Worm (Caenorhabditis elegans) whole organism, L4 larva: ENCODE results near the gene F18E3.10.
"Not testable (repeated sequence)": the region's sequence is repeated elsewhere in the genome, so short reads cannot be mapped to it uniquely, and the experiment has no call there.

ENCODE experiments used
- D1046.2 ChIP-seq: fragments of 200-800 bp; sonication (Bioruptor generic); IDR thresholded peaks from 2 replicates; pipeline ENCODE4 v1.3.6; 2022; ENCODE audit warnings: missing genetic modification characterization, missing compliant biosample characterization
- R02D3.7 ChIP-seq: fragments of 150-350 bp; sonication (generic microtip); optimal IDR thresholded peaks from 3 replicates; lab custom pipeline; 2014; ENCODE audit warnings: missing biosample characterization, missing genetic modification characterization
- Y105C5A.15 ChIP-seq: fragments of 200-800 bp; sonication (Bioruptor generic); IDR thresholded peaks from 2 replicates; pipeline ENCODE4 v1.3.6; 2022; ENCODE audit warnings: missing genetic modification characterization, missing compliant biosample characterization
- Y48G9A.11 ChIP-seq: fragments of 200-800 bp; sonication (Bioruptor generic); IDR thresholded peaks from 2 replicates; pipeline ENCODE4 v1.3.6; 2022; ENCODE audit warnings: missing genetic modification reagents, missing genetic modification characterization, missing compliant biosample characterization
- Y75B8A.6 ChIP-seq: fragments of 200-800 bp; sonication (Bioruptor generic); IDR thresholded peaks from 2 replicates; pipeline ENCODE4 v1.3.6; 2022; ENCODE audit warnings: missing genetic modification reagents, missing genetic modification characterization, missing compliant biosample characterization
- ZK546.5 ChIP-seq, 2 experiments: sonication (generic microtip); optimal IDR thresholded peaks; 2 replicates each; lab custom pipeline; 2017; ENCODE audit warnings: missing biosample characterization in 2 of 2, missing genetic modification characterization in 2 of 2
- aha-1 ChIP-seq: fragments of 150-350 bp; peaks from one replicate; lab custom pipeline; 2014; ENCODE audit warnings: missing biosample characterization, missing genetic modification characterization
- ama-1 ChIP-seq: fragments of 150-350 bp; optimal IDR thresholded peaks from 2 replicates; lab custom pipeline; 2014; ENCODE audit warnings: inconsistent platforms, mixed read lengths
- arid-1 ChIP-seq: fragments of 200-800 bp; sonication (Bioruptor generic); conservative IDR thresholded peaks from 2 replicates; pipeline ENCODE4 v1.3.6; 2022; ENCODE audit warnings: missing genetic modification reagents, missing genetic modification characterization, missing compliant biosample characterization
- attf-4 ChIP-seq: sonication (generic microtip); optimal IDR thresholded peaks from 3 replicates; lab custom pipeline; 2017; ENCODE audit warnings: missing biosample characterization, missing genetic modification characterization
- ceh-62 ChIP-seq: sonication (generic microtip); optimal IDR thresholded peaks from 2 replicates; lab custom pipeline; 2017; ENCODE audit warnings: missing biosample characterization, missing genetic modification characterization
- cey-2 ChIP-seq: sonication (generic microtip); optimal IDR thresholded peaks from 3 replicates; lab custom pipeline; 2017; ENCODE audit warnings: missing genetic modification characterization, mild to moderate bottlenecking, missing compliant biosample characterization, antibody characterized with exemption, borderline replicate concordance; ENCODE audit not compliant: insufficient read depth
- daf-16 ChIP-seq, 3 experiments: sonication (generic microtip); optimal IDR thresholded peaks; 2 replicates each; lab custom pipeline; 2016 to 2017; ENCODE audit warnings: missing genetic modification characterization in 3 of 3, missing genetic modification reagents in 3 of 3, mild to moderate bottlenecking in 2 of 3, missing compliant biosample characterization in 2 of 3, missing biosample characterization in 1 of 3, moderate library complexity in 1 of 3
- daf-19 ChIP-seq: fragments of 200-800 bp; sonication (Bioruptor generic); conservative IDR thresholded peaks from 2 replicates; pipeline ENCODE4 v1.3.6; 2022; ENCODE audit warnings: missing genetic modification characterization, missing compliant biosample characterization
- dmd-9 ChIP-seq: fragments of 200-800 bp; sonication (Bioruptor generic); IDR thresholded peaks from 2 replicates; pipeline ENCODE4 v1.3.6; 2022; ENCODE audit warnings: missing genetic modification reagents, missing genetic modification characterization, missing compliant biosample characterization
- dve-1 ChIP-seq: sonication (generic microtip); optimal IDR thresholded peaks from 2 replicates; lab custom pipeline; 2017; ENCODE audit warnings: antibody characterized with exemption, mild to moderate bottlenecking, missing genetic modification characterization, missing compliant biosample characterization; ENCODE audit not compliant: insufficient read depth
- gei-8 ChIP-seq: fragments of 200-800 bp; sonication (Bioruptor generic); optimal IDR thresholded peaks from 2 replicates; lab custom pipeline; 2018; ENCODE audit warnings: mild to moderate bottlenecking, missing genetic modification characterization, missing compliant biosample characterization
- hlh-11 ChIP-seq: fragments of 200-800 bp; sonication (Bioruptor generic); optimal IDR thresholded peaks from 2 replicates; lab custom pipeline; 2018; ENCODE audit warnings: mild to moderate bottlenecking, missing genetic modification characterization, missing compliant biosample characterization
- hlh-30 ChIP-seq: sonication (generic microtip); optimal IDR thresholded peaks from 2 replicates; lab custom pipeline; 2017; ENCODE audit warnings: antibody characterized with exemption, mild to moderate bottlenecking, missing genetic modification characterization, missing compliant biosample characterization; ENCODE audit not compliant: insufficient read depth
- lin-1 ChIP-seq: fragments of 200-800 bp; sonication (Bioruptor generic); IDR thresholded peaks from 2 replicates; pipeline ENCODE4 v1.3.6; 2022; ENCODE audit warnings: missing genetic modification reagents, missing genetic modification characterization, missing compliant biosample characterization
- lin-15B ChIP-seq: fragments of 150-350 bp; sonication (generic microtip); optimal IDR thresholded peaks from 3 replicates; lab custom pipeline; 2014; ENCODE audit warnings: missing biosample characterization, missing genetic modification characterization
- lin-38 ChIP-seq: fragments of 200-800 bp; sonication (Bioruptor generic); IDR thresholded peaks from 2 replicates; pipeline ENCODE4 v1.3.6; 2022; ENCODE audit warnings: missing genetic modification reagents, missing genetic modification characterization, missing compliant biosample characterization
- madf-5 ChIP-seq, 2 experiments: fragments of 200-800 bp; sonication (Bioruptor generic); IDR thresholded peaks; 2 replicates each; pipeline ENCODE4 v1.3.6; 2022; ENCODE audit warnings: missing compliant biosample characterization in 2 of 2, missing genetic modification characterization in 2 of 2
- nhr-25 ChIP-seq: sonication (generic microtip); optimal IDR thresholded peaks from 2 replicates; lab custom pipeline; 2017; ENCODE audit warnings: missing genetic modification characterization, mild to moderate bottlenecking, missing compliant biosample characterization, antibody characterized with exemption, moderate library complexity, borderline replicate concordance; ENCODE audit not compliant: insufficient read depth
- nhr-28 ChIP-seq: fragments of 150-350 bp; optimal IDR thresholded peaks from 2 replicates; lab custom pipeline; 2014; ENCODE audit warnings: missing biosample characterization, missing genetic modification characterization
- nhr-42 ChIP-seq: fragments of 200-800 bp; sonication (Bioruptor generic); IDR thresholded peaks from 2 replicates; pipeline ENCODE4 v1.3.6; 2022; ENCODE audit warnings: missing genetic modification characterization, missing compliant biosample characterization
- php-3 ChIP-seq: fragments of 200-800 bp; sonication (Bioruptor generic); IDR thresholded peaks from 2 replicates; pipeline ENCODE4 v1.3.6; 2022; ENCODE audit warnings: missing genetic modification reagents, missing genetic modification characterization, missing compliant biosample characterization
- pqm-1 ChIP-seq: sonication (generic microtip); optimal IDR thresholded peaks from 2 replicates; lab custom pipeline; 2017; ENCODE audit warnings: missing biosample characterization, missing genetic modification characterization
- saeg-2 ChIP-seq: fragments of 200-800 bp; sonication (Bioruptor generic); IDR thresholded peaks from 2 replicates; pipeline ENCODE4 v1.3.6; 2022; ENCODE audit warnings: missing genetic modification reagents, missing genetic modification characterization, missing compliant biosample characterization
- sdz-12 ChIP-seq: fragments of 200-800 bp; sonication (Bioruptor generic); optimal IDR thresholded peaks from 2 replicates; lab custom pipeline; 2018; ENCODE audit warnings: mild to moderate bottlenecking, missing genetic modification characterization, missing compliant biosample characterization
- snpc-1.2 ChIP-seq: fragments of 200-800 bp; sonication (Bioruptor generic); IDR thresholded peaks from 2 replicates; pipeline ENCODE4 v1.3.6; 2022; ENCODE audit warnings: missing genetic modification reagents, missing genetic modification characterization, missing compliant biosample characterization
- snpc-4 ChIP-seq: fragments of 150-350 bp; optimal IDR thresholded peaks from 2 replicates; lab custom pipeline; 2014; ENCODE audit warnings: missing biosample characterization, missing genetic modification characterization
- tag-97 ChIP-seq: fragments of 200-800 bp; sonication (Bioruptor generic); IDR thresholded peaks from 2 replicates; pipeline ENCODE4 v1.3.6; 2022; ENCODE audit warnings: missing genetic modification characterization, missing compliant biosample characterization
- unc-39 ChIP-seq: sonication (generic microtip); optimal IDR thresholded peaks from 2 replicates; lab custom pipeline; 2017; ENCODE audit warnings: missing biosample characterization, missing genetic modification characterization
- unc-62 ChIP-seq, 3 experiments: fragments of 150-350 bp in 1 of 3; sonication (generic microtip); optimal IDR thresholded peaks in 2 of 3; peaks in 1 of 3; 1 replicate in 1 of 3; 2 replicates in 2 of 3; lab custom pipeline; 2014 to 2017; ENCODE audit warnings: missing biosample characterization in 3 of 3, missing genetic modification characterization in 3 of 3, missing genetic modification reagents in 3 of 3, missing genotype in 1 of 3
- vab-7 ChIP-seq: fragments of 200-800 bp; sonication (Bioruptor generic); IDR thresholded peaks from 2 replicates; pipeline ENCODE4 v1.3.6; 2022; ENCODE audit warnings: missing genetic modification reagents, missing genetic modification characterization, missing compliant biosample characterization
- zfp-2 ChIP-seq: sonication (generic microtip); optimal IDR thresholded peaks from 2 replicates; lab custom pipeline; 2016; ENCODE audit warnings: mild to moderate bottlenecking, missing genetic modification characterization, missing compliant biosample characterization
- zip-11 ChIP-seq: fragments of 200-800 bp; sonication (Bioruptor generic); IDR thresholded peaks from 2 replicates; pipeline ENCODE4 v1.3.6; 2022; ENCODE audit warnings: missing genetic modification characterization, missing compliant biosample characterization

Gene F18E3.10

DNA sequence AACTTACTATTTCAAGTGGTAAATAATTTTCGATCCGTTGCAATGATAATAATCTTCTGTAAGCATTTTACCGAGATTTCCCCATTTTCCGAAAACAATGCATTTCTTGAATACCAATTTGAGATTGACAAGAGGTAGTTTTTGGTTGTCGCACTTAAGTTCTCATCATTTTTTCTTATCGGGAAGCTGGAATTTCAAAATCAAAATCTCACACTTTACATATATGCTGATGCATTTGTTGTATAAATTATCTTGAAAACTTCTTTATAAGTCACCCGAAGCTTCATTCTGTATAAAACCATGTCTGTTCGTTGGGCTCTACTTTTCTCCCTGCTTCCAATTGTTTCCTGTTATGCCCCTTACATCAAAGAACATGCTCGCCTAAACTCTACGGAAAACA lies 27.2 kb upstream of the F18E3.10 start, which contains the start of gene try-11:
try-11 (plus strand) TSS at position 301 of the 400 bp plus-strand sequence.
- no peak for TF ChIP-seq dve-1
- TF ChIP-seq ceh-62, result no peak
- TF ChIP-seq php-3 (GFP tag; lab: Robert Waterston, UW), result no peak
- no peak for TF ChIP-seq snpc-4 (tag; lab: Kevin White, UChicago)
- no peak for TF ChIP-seq nhr-42 (GFP tag; lab: Robert Waterston, UW)
- no peak for TF ChIP-seq hlh-11 (tag; lab: Kevin White, UChicago)
- TF ChIP-seq D1046.2 (GFP tag; lab: Robert Waterston, UW), result no peak
- no peak for TF ChIP-seq zfp-2 (tag; lab: Kevin White, UChicago)
- no peak for TF ChIP-seq lin-15B
- TF ChIP-seq Y105C5A.15 (GFP tag; lab: Robert Waterston, UW), result no peak
- no peak for TF ChIP-seq R02D3.7
- no peak for TF ChIP-seq aha-1 (tag; lab: Kevin White, UChicago)
- no peak for TF ChIP-seq Y48G9A.11

DNA sequence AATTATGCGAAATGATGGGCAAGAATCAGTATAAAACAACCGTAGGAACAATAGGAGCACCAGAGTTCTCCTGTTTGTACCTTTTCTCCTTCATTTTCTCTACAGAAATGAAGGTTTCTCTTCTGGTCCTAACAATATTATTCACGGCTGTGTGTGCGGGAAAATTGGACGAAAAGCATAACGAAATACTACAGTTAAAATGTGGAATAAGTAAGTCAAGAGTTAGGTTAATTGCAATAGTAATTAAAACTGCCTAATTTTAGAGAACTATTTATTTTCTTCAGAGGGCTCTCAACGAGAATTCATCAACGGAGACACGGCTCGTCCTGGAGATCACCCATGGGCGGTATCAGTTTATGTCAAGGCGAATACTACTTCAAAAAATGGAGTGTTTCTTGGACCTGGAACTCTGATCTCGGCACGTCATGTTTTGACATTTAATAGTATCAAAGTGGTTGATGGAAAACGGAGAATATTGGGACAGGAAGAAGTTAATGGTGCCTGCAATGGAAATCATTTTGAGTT lies 25.1 kb upstream of the F18E3.10 start, which contains the start of gene try-12:
try-12 (plus strand) TSS at position 51 of the 525 bp plus-strand sequence.
- TF ChIP-seq unc-62 (GFP tag; optimal IDR thresholded peaks at IDR 0.05 in 1 of 2; lab: Kevin White, UChicago), result peak in 1 of 2 experiments; percentile 50
- TF ChIP-seq unc-62 (tag; optimal IDR thresholded peaks at IDR 0.05; lab: Kevin White, UChicago), result no peak
- TF ChIP-seq aha-1 (tag; lab: Kevin White, UChicago), result peak; percentile 70
- TF ChIP-seq Y75B8A.6 (GFP tag; lab: Robert Waterston, UW), result no peak

ce11 chrV:7446965-7447364 lies 22.7 kb upstream of the F18E3.10 start, which contains the start of gene F25E5.5:
TSS of gene F25E5.5 (plus strand) at chrV:7447265.
- no peak for TF ChIP-seq lin-38 (GFP tag; lab: Robert Waterston, UW)
- peak; percentile 44 for TF ChIP-seq nhr-28
- TF ChIP-seq hlh-30 (tag; lab: Kevin White, UChicago), result peak; percentile 14

DNA sequence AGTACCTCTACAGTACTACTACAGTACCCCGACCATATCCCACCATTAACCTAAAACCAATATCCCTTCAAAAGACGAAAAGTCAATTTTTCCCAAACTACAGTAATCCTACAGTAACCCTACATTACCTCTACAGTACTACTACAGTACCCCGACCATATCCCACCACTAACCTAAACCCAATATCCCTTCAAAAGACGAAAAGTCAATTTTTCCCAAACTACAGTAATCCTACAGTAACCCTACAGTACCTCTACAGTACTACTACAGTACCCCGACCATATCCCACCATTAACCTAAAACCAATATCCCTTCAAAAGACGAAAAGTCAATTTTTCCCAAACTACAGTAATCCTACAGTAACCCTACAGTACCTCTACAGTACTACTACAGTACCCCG lies 20.1 kb upstream of the F18E3.10 start, which contains the start of gene nhr-141:
nhr-141 (plus strand) TSS at position 331 of the 400 bp plus-strand sequence.
- not testable (repeated sequence) for TF ChIP-seq daf-19 (GFP tag; lab: Robert Waterston, UW); attf-4; snpc-1.2 (GFP tag; lab: Robert Waterston, UW)

DNA sequence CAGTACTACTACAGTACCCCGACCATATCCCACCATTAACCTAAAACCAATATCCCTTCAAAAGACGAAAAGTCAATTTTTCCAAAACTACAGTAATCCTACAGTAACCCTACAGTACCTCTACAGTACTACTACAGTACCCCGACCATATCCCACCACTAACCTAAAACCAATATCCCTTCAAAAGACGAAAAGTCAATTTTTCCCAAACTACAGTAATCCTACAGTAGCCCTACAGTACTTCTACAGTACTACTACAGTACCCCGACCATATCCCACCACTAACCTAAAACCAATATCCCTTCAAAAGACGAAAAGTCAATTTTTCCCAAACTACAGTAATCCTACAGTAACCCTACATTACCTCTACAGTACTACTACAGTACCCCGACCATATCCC lies 19.2 kb upstream of the F18E3.10 start:
- TF ChIP-seq vab-7 (GFP tag; lab: Robert Waterston, UW), result 0 out of 2 replicates have a peak, but pooled peaks have one; percentile 25
- TF ChIP-seq tag-97 (GFP tag; lab: Robert Waterston, UW), result 0 out of 2 replicates have a peak, but pooled peaks have one; percentile 36
- 0 out of 2 replicates have a peak, but pooled peaks have one; percentile 41 for TF ChIP-seq arid-1
- TF ChIP-seq madf-5 (GFP tag; IDR thresholded peaks at IDR 0.05; lab: Robert Waterston, UW), result 0 out of 4 replicates have a peak, but pooled peaks of 1 of the 2 experiments have one; percentile 17
- TF ChIP-seq zip-11 (GFP tag; lab: Robert Waterston, UW), result peak; percentile 62; the same call in 1 of the 2 replicates

DNA sequence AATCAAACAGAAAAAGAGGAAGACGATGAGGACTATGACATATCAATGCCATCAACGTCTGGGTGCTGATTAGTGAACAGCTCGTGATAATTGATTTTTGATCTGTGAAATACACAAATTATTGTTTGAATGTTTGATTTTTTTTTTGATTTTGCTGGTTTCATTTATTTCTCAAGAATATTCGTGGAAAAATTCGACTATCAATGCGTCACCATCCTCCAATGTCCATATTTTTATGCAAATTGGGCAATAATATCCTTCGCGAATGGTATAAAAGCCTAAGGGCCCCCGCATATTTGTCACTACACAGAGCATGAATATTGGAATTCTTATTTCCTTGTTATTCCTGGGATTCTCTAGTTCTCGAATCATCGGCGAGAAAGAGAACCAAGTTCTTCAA lies 15.6 kb upstream of the F18E3.10 start, which contains the start of gene try-13:
try-13 (plus strand) TSS at position 301 of the 400 bp plus-strand sequence.
- no peak for TF ChIP-seq ZK546.5 (tag; optimal IDR thresholded peaks at IDR 0.05; lab: Kevin White, UChicago)
- TF ChIP-seq lin-1 (GFP tag; lab: Robert Waterston, UW), result no peak
- no peak for TF ChIP-seq ama-1 (lab: Kevin White, UChicago)
- TF ChIP-seq dmd-9, result no peak
- TF ChIP-seq vab-7 (GFP tag; lab: Robert Waterston, UW), result no peak
- no peak for TF ChIP-seq daf-16 (GFP tag; optimal IDR thresholded peaks at IDR 0.05; lab: Kevin White, UChicago)
- TF ChIP-seq daf-16 (tag; optimal IDR thresholded peaks at IDR 0.05; lab: Kevin White, UChicago), result no peak
- TF ChIP-seq cey-2 (tag; lab: Kevin White, UChicago), result no peak
- no peak for TF ChIP-seq saeg-2 (GFP tag; lab: Robert Waterston, UW)
- no peak for TF ChIP-seq nhr-25 (tag; lab: Kevin White, UChicago)
- no peak for TF ChIP-seq sdz-12 (GFP tag; lab: Kevin White, UChicago)
- TF ChIP-seq gei-8 (GFP tag; lab: Kevin White, UChicago), result no peak
- TF ChIP-seq unc-39 (tag; lab: Kevin White, UChicago), result no peak
- no peak for TF ChIP-seq pqm-1
- no peak for TF ChIP-seq Y75B8A.6 (GFP tag; lab: Robert Waterston, UW)
